Worm (Caenorhabditis elegans) whole organism, late embryonic: ENCODE measurements around the gene srw-23.

ENCODE experiments used
- elt-2 ChIP-seq: sonication (generic microtip); optimal IDR thresholded peaks from 2 replicates; lab custom pipeline; 2016; ENCODE audit warnings: missing genetic modification reagents, missing genetic modification characterization, missing compliant biosample characterization
- gmeb-2 ChIP-seq: sonication (generic microtip); optimal IDR thresholded peaks from 2 replicates; lab custom pipeline; 2016; ENCODE audit warnings: missing genetic modification characterization, inconsistent platforms, missing compliant biosample characterization
- hlh-30 ChIP-seq: sonication (generic microtip); optimal IDR thresholded peaks from 2 replicates; lab custom pipeline; 2017; ENCODE audit warnings: antibody characterized with exemption, missing genetic modification characterization, missing compliant biosample characterization; ENCODE audit not compliant: insufficient read depth
- nhr-11 ChIP-seq: fragments of 150-350 bp; optimal IDR thresholded peaks from 2 replicates; lab custom pipeline; 2014; ENCODE audit warnings: missing biosample characterization, missing genetic modification characterization
- pha-4 ChIP-seq: fragments of 150-350 bp; optimal IDR thresholded peaks from 2 replicates; lab custom pipeline; 2018; ENCODE audit warnings: missing biosample characterization, missing genetic modification reagents, missing genetic modification characterization
- unc-55 ChIP-seq: sonication (generic microtip); optimal IDR thresholded peaks from 2 replicates; lab custom pipeline; 2017; ENCODE audit warnings: missing biosample characterization, missing genetic modification reagents, missing genetic modification characterization

DNA sequence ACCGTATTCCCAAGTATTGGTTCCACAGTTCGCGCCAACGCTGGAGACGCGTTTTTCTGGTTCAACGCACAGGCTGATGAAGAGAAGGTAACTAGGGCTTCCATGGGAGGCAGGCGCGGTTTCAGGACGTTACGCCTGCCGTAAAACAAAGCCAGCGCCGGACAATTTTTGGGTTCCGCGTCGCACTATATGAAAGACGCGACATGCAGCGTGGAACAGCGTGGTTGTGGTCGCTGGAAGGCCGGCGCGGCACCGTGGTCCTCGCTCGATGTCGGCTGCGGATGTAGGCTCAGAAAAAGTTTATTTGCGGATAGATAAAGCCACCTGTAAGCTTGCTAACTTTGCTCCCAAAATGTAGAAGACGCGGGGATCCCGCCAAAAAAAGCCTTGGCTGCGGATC, 35.3 kb upstream of the srw-23 start:
- TF ChIP-seq pha-4 (tag; lab: Kevin White, UChicago): no peak
- no peak for TF ChIP-seq nhr-11
- no peak for TF ChIP-seq elt-2
- no peak for TF ChIP-seq gmeb-2 (tag; lab: Kevin White, UChicago)
- TF ChIP-seq hlh-30: no peak
- TF ChIP-seq unc-55 (GFP tag; lab: Kevin White, UChicago): no peak
